Fruit fly (Drosophila melanogaster): ENCODE measurements around the gene v.

dm6 chrX:10912585-10912984 is 11.2 kb upstream of the v start:
- TF ChIP-seq EcR (GFP tag; optimal IDR thresholded peaks at IDR 0.05), result no peak
- no peak for TF ChIP-seq Dll (optimal IDR thresholded peaks at IDR 0.05)

Data from whole organism.